Fruit fly (Drosophila melanogaster): ENCODE results near the gene CG9287.
A peak's percentile ranks its signal among the peaks of the same experiment; 100 is the strongest.

- TF ChIP-seq GATAd (GFP tag; optimal IDR thresholded peaks at IDR 0.05) (no peak), Jra (GFP tag; optimal IDR thresholded peaks at IDR 0.05) (no peak), psq (GFP tag; optimal IDR thresholded peaks at IDR 0.05) (no peak), Mio (GFP tag; optimal IDR thresholded peaks at IDR 0.05) (no peak), foxo (GFP tag; optimal IDR thresholded peaks at IDR 0.05) (peak in 1 of 2 experiments; percentile 45), h (GFP tag; optimal IDR thresholded peaks at IDR 0.05) (peak; percentile 53), dsf (GFP tag; optimal IDR thresholded peaks at IDR 0.05; ENCODE audit: borderline replicate concordance) (no peak), Myc (optimal IDR thresholded peaks at IDR 0.05) (no peak), Hr83 (GFP tag; optimal IDR thresholded peaks at IDR 0.05; ENCODE audit: poor library complexity, severe bottlenecking) (no peak), lola (GFP tag; optimal IDR thresholded peaks at IDR 0.05) (no peak), Rel (GFP tag; optimal IDR thresholded peaks at IDR 0.05) (no peak), Rel (tag; optimal IDR thresholded peaks at IDR 0.05) (no peak), dmrt93B (GFP tag; optimal IDR thresholded peaks at IDR 0.05) (peak; percentile 2)
These were observed 7.3 kb downstream of the CG9287 start, which contains the start of gene Glt for dm6 chr2L:8672278-8672748.

All from whole organism, wandering third instar larva.